Worm (Caenorhabditis elegans) whole organism, mixed stage, embryonic: ENCODE data around the gene F47B10.5.

ENCODE experiments used
- M03D4.4 ChIP-seq: sonication (generic microtip); optimal IDR thresholded peaks from 2 replicates; lab custom pipeline; 2017; ENCODE audit warnings: mild to moderate bottlenecking, missing genetic modification characterization, missing compliant biosample characterization
- bed-3 ChIP-seq: fragments of 200-800 bp; sonication (Bioruptor generic); optimal IDR thresholded peaks from 3 replicates; lab custom pipeline; 2018; ENCODE audit warnings: mild to moderate bottlenecking, missing genetic modification characterization, moderate library complexity, missing compliant biosample characterization
- blmp-1 ChIP-seq: fragments of 150-350 bp; optimal IDR thresholded peaks from 2 replicates; lab custom pipeline; 2014; ENCODE audit warnings: missing biosample characterization, missing genetic modification characterization
- ceh-83 ChIP-seq: fragments of 200-800 bp; sonication (Bioruptor generic); optimal IDR thresholded peaks from 2 replicates; lab custom pipeline; 2018; ENCODE audit warnings: mild to moderate bottlenecking, missing genetic modification characterization, missing compliant biosample characterization
- ces-1 ChIP-seq: fragments of 150-350 bp; optimal IDR thresholded peaks from 2 replicates; lab custom pipeline; 2014; ENCODE audit warnings: missing biosample characterization, missing genetic modification reagents, missing genetic modification characterization
- cnd-1 ChIP-seq: fragments of 200-800 bp; sonication (Bioruptor generic); optimal IDR thresholded peaks from 2 replicates; lab custom pipeline; 2018; ENCODE audit warnings: mild to moderate bottlenecking, missing genetic modification characterization, missing compliant biosample characterization
- drap-1 ChIP-seq: fragments of 200-800 bp; sonication (Bioruptor generic); optimal IDR thresholded peaks from 3 replicates; lab custom pipeline; 2018; ENCODE audit warnings: mild to moderate bottlenecking, missing genetic modification characterization, missing compliant biosample characterization
- elt-1 ChIP-seq: sonication (generic microtip); optimal IDR thresholded peaks from 2 replicates; lab custom pipeline; 2017; ENCODE audit warnings: missing genetic modification characterization, mild to moderate bottlenecking, missing compliant biosample characterization, antibody characterized with exemption, moderate library complexity, borderline replicate concordance; ENCODE audit not compliant: insufficient read depth
- elt-3 ChIP-seq: fragments of 150-350 bp; optimal IDR thresholded peaks from 2 replicates; lab custom pipeline; 2014; ENCODE audit warnings: missing biosample characterization, missing genetic modification characterization
- flh-1 ChIP-seq: fragments of 200-800 bp; sonication (Bioruptor generic); optimal IDR thresholded peaks from 2 replicates; lab custom pipeline; 2018; ENCODE audit warnings: mild to moderate bottlenecking, missing genetic modification characterization, moderate library complexity, missing compliant biosample characterization
- ham-2 ChIP-seq: fragments of 200-800 bp; sonication (Bioruptor generic); optimal IDR thresholded peaks from 2 replicates; lab custom pipeline; 2018; ENCODE audit warnings: mild to moderate bottlenecking, missing genetic modification characterization, missing compliant biosample characterization
- hlh-1 ChIP-seq: fragments of 150-350 bp; optimal IDR thresholded peaks from 2 replicates; lab custom pipeline; 2014; ENCODE audit warnings: missing biosample characterization, missing genetic modification reagents, missing genetic modification characterization
- lin-13 ChIP-seq: fragments of 150-350 bp; optimal IDR thresholded peaks from 2 replicates; lab custom pipeline; 2014; ENCODE audit warnings: missing biosample characterization, missing genetic modification characterization
- lin-32 ChIP-seq: fragments of 200-800 bp; sonication (Bioruptor generic); optimal IDR thresholded peaks from 2 replicates; lab custom pipeline; 2018; ENCODE audit warnings: mild to moderate bottlenecking, missing genetic modification characterization, missing compliant biosample characterization
- lsy-2 ChIP-seq: fragments of 150-350 bp; optimal IDR thresholded peaks from 2 replicates; lab custom pipeline; 2014; ENCODE audit warnings: missing biosample characterization, missing genetic modification characterization
- mab-5 ChIP-seq: fragments of 150-350 bp; optimal IDR thresholded peaks from 2 replicates; lab custom pipeline; 2014; ENCODE audit warnings: missing biosample characterization, missing genetic modification characterization
- mep-1 ChIP-seq: fragments of 150-350 bp; optimal IDR thresholded peaks from 2 replicates; lab custom pipeline; 2017; ENCODE audit warnings: missing biosample characterization, missing genetic modification reagents, missing genetic modification characterization, inconsistent platforms
- mls-2 ChIP-seq: sonication (generic microtip); optimal IDR thresholded peaks from 2 replicates; lab custom pipeline; 2016; ENCODE audit warnings: mild to moderate bottlenecking, missing genetic modification characterization, moderate library complexity, missing compliant biosample characterization
- nhr-12 ChIP-seq: fragments of 150-350 bp; optimal IDR thresholded peaks from 2 replicates; lab custom pipeline; 2014; ENCODE audit warnings: missing biosample characterization, missing genetic modification characterization
- nhr-237 ChIP-seq: fragments of 150-350 bp; optimal IDR thresholded peaks from 2 replicates; lab custom pipeline; 2014; ENCODE audit warnings: missing biosample characterization, missing genetic modification characterization
- nhr-76 ChIP-seq: sonication (generic microtip); optimal IDR thresholded peaks from 2 replicates; lab custom pipeline; 2017; ENCODE audit warnings: missing biosample characterization, missing genetic modification characterization
- sem-2 ChIP-seq: fragments of 200-800 bp; sonication (Bioruptor generic); optimal IDR thresholded peaks from 2 replicates; lab custom pipeline; 2018; ENCODE audit warnings: mild to moderate bottlenecking, missing genetic modification characterization, missing compliant biosample characterization
- snpc-4 ChIP-seq: fragments of 150-350 bp; optimal IDR thresholded peaks from 2 replicates; lab custom pipeline; 2014; ENCODE audit warnings: missing biosample characterization, missing genetic modification characterization
- sptf-1 ChIP-seq: sonication (generic microtip); optimal IDR thresholded peaks from 2 replicates; lab custom pipeline; 2017; ENCODE audit warnings: mild to moderate bottlenecking, missing genetic modification characterization, moderate library complexity, missing compliant biosample characterization
- tbx-8 ChIP-seq: fragments of 200-800 bp; sonication (Bioruptor generic); optimal IDR thresholded peaks from 2 replicates; lab custom pipeline; 2018; ENCODE audit warnings: mild to moderate bottlenecking, missing genetic modification characterization, moderate library complexity, missing compliant biosample characterization
- unc-120 ChIP-seq: sonication (generic microtip); optimal IDR thresholded peaks from 2 replicates; lab custom pipeline; 2017; ENCODE audit warnings: missing genetic modification characterization, missing compliant biosample characterization; ENCODE audit not compliant: poor library complexity, severe bottlenecking
- unc-39 ChIP-seq: fragments of 150-350 bp; optimal IDR thresholded peaks from 2 replicates; lab custom pipeline; 2014; ENCODE audit warnings: missing biosample characterization, missing genetic modification characterization
- unc-62 ChIP-seq: fragments of 150-350 bp; optimal IDR thresholded peaks from 2 replicates; lab custom pipeline; 2014; ENCODE audit warnings: missing biosample characterization, missing genetic modification reagents, missing genetic modification characterization
- zip-8 ChIP-seq: fragments of 150-350 bp; optimal IDR thresholded peaks from 2 replicates; lab custom pipeline; 2014; ENCODE audit warnings: missing biosample characterization, missing genetic modification characterization
- ztf-11 ChIP-seq: fragments of 150-350 bp; optimal IDR thresholded peaks from 2 replicates; lab custom pipeline; 2014; ENCODE audit warnings: missing biosample characterization, missing genetic modification characterization

F47B10.5 gene

ce11 chrX:10885872-10886271 is 4.5 kb downstream of the F47B10.5 start, which contains the start of gene T21E8.5:
Gene T21E8.5 (plus strand): TSS chrX:10886172.
- no peak for TF ChIP-seq sem-2 (GFP tag; lab: Kevin White, UChicago)

- no peak for TF ChIP-seq lsy-2 (tag; lab: Kevin White, UChicago)
- no peak for TF ChIP-seq hlh-1 (tag; lab: Kevin White, UChicago)
- no peak for TF ChIP-seq unc-120 (tag; lab: Kevin White, UChicago)
- TF ChIP-seq unc-39 (tag; lab: Kevin White, UChicago) = no peak
Measured at ce11 chrX:10883203-10883602, 7.2 kb downstream of the F47B10.5 start, which contains the start of gene T21E8.7. Gene T21E8.7 (plus strand): TSS chrX:10883503.

ce11 chrX:10881984-10882383 is 8.4 kb downstream of the F47B10.5 start, which contains the start of gene T21E8.6:
Gene T21E8.6 (plus strand): TSS chrX:10882284.
- TF ChIP-seq ham-2 (GFP tag; lab: Kevin White, UChicago) (no peak), ceh-83 (GFP tag; lab: Kevin White, UChicago) (no peak), bed-3 (GFP tag; lab: Kevin White, UChicago) (no peak), lin-32 (GFP tag; lab: Kevin White, UChicago) (no peak), sptf-1 (tag; lab: Kevin White, UChicago) (no peak), ztf-11 (tag; lab: Kevin White, UChicago) (no peak), M03D4.4 (tag; lab: Kevin White, UChicago) (no peak), elt-1 (no peak), drap-1 (no peak), snpc-4 (no peak), unc-120 (tag; lab: Kevin White, UChicago) (no peak), tbx-8 (GFP tag; lab: Kevin White, UChicago) (no peak), elt-3 (tag; lab: Kevin White, UChicago) (no peak), zip-8 (no peak), nhr-12 (tag; lab: Kevin White, UChicago) (no peak), mab-5 (tag; lab: Kevin White, UChicago) (no peak), lin-13 (tag; lab: Kevin White, UChicago) (no peak)

ce11 chrX:10880509-10880908 is 9.8 kb downstream of the F47B10.5 start, which contains the start of gene T21E8.4:
Gene T21E8.4 (plus strand): TSS chrX:10880809.
- no peak for TF ChIP-seq blmp-1 (tag; lab: Kevin White, UChicago)
- no peak for TF ChIP-seq mep-1 (tag; lab: Kevin White, UChicago)
- TF ChIP-seq lin-13 (tag; lab: Kevin White, UChicago) = no peak
- TF ChIP-seq mab-5 (tag; lab: Kevin White, UChicago) = no peak
- TF ChIP-seq drap-1 = no peak
- no peak for TF ChIP-seq nhr-237 (tag; lab: Kevin White, UChicago)
- TF ChIP-seq nhr-76 (tag; lab: Kevin White, UChicago) = no peak
- no peak for TF ChIP-seq zip-8
- TF ChIP-seq elt-1 = no peak
- no peak for TF ChIP-seq ces-1 (GFP tag; lab: Kevin White, UChicago)

ce11 chrX:10877138-10877743 is 13.1 kb downstream of the F47B10.5 start, which contains the start of gene pgp-6:
Gene pgp-6 (minus strand): TSS chrX:10877425.
- no peak for TF ChIP-seq flh-1 (GFP tag; lab: Kevin White, UChicago)
- TF ChIP-seq ham-2 (GFP tag; lab: Kevin White, UChicago) = no peak
- no peak for TF ChIP-seq unc-62
- no peak for TF ChIP-seq mls-2 (tag; lab: Kevin White, UChicago)
- TF ChIP-seq cnd-1 (tag; lab: Kevin White, UChicago) = no peak
- TF ChIP-seq zip-8 = peak; percentile 94
- TF ChIP-seq hlh-1 (tag; lab: Kevin White, UChicago) = no peak
- no peak for TF ChIP-seq sem-2 (GFP tag; lab: Kevin White, UChicago)
- TF ChIP-seq, all 35 proteins: peak for 1
